Fruit fly (Drosophila melanogaster): ENCODE results near the gene Lmpt.

The Lmpt gene

dm6 chr3L:16876785-16877468, 11.8 kb downstream of the Lmpt start, which contains the start of gene CG32170:
Gene CG32170 (plus strand): TSS chr3L:16877309.
- TF ChIP-seq Jra (GFP tag; optimal IDR thresholded peaks at IDR 0.05) (no peak), Vsx2 (GFP tag; optimal IDR thresholded peaks at IDR 0.05; ENCODE audit: partially characterized antibody) (peak; percentile 42)

DNA sequence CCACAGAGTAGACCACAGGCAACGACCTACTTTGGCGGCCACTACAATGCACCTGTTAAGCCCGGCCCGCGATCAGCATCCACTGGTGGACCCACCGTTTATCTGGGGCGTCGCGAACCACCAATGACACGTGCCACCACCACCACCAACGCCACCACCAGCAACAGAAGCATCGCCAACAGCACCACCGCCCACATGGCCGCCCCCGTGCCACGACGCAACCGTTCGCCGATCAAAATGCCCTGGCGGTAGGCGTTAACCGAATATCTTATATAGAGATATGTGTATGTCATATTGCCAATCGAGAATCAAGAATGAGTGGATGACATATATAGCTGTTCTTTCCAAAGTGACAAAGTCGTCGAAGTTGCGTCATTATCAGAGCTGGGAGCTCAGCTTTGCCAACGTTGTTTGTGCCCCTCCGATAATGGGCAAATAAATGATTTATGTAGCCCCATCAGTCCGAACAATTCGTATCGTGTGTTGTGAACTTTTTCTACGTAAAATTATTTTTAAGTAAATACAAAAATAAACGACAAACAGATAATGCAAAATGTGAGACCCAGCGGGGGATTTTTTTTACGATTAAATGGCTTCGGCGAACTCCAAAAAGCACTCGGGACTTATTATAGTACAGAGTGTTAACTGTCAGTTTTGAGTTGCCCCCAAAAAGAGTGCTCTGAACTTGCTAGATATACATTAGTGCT, 13.9 kb downstream of the Lmpt start:
- TF ChIP-seq jim (GFP tag; optimal IDR thresholded peaks at IDR 0.05), result no peak
- TF ChIP-seq brk (GFP tag; optimal IDR thresholded peaks at IDR 0.05), result no peak
- TF ChIP-seq Rel (GFP tag; optimal IDR thresholded peaks at IDR 0.05), result no peak
- peak; percentile 93 for TF ChIP-seq Rel (tag; optimal IDR thresholded peaks at IDR 0.05)
- no peak for TF ChIP-seq rgr (GFP tag; optimal IDR thresholded peaks at IDR 0.05)

DNA sequence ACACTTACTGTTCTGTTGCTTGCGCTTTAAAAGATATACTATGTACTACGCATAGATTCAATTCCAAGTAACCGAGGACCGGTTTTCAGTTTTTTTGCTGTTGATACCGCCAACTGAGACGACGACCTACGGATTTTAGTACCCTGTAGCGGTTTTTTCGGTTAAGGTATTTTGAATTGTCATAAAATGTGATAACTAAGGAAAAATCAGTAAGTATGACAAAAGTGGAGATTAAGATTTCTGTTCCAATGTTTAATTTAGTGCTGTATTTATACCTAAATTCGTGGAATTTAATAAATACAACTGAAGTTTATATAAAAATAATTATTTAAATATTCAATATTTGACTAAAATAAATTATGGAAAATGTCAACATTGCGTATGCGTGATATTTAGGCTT, 16.0 kb downstream of the Lmpt start:
- TF ChIP-seq h (GFP tag; optimal IDR thresholded peaks at IDR 0.05) (no peak), psq (GFP tag; optimal IDR thresholded peaks at IDR 0.05) (no peak), Rel (GFP tag; optimal IDR thresholded peaks at IDR 0.05) (no peak), Rel (tag; optimal IDR thresholded peaks at IDR 0.05) (no peak), CG32264 (GFP tag; optimal IDR thresholded peaks at IDR 0.05) (no peak), Vsx2 (GFP tag; optimal IDR thresholded peaks at IDR 0.05; ENCODE audit: partially characterized antibody) (no peak), fru (GFP tag; optimal IDR thresholded peaks at IDR 0.05) (no peak), usp (GFP tag; optimal IDR thresholded peaks at IDR 0.05) (no peak), Myc (optimal IDR thresholded peaks at IDR 0.05) (no peak), pan (optimal IDR thresholded peaks at IDR 0.05) (no peak), rgr (GFP tag; optimal IDR thresholded peaks at IDR 0.05) (no peak), sage (GFP tag; optimal IDR thresholded peaks at IDR 0.05) (no peak), lola (GFP tag; optimal IDR thresholded peaks at IDR 0.05) (no peak), Dfd (GFP tag; optimal IDR thresholded peaks at IDR 0.05) (no peak), Abd-B (GFP tag; optimal IDR thresholded peaks at IDR 0.05) (no peak), ey (GFP tag; optimal IDR thresholded peaks at IDR 0.05) (no peak), tai (GFP tag; optimal IDR thresholded peaks at IDR 0.05) (no peak), CG9705 (GFP tag; optimal IDR thresholded peaks at IDR 0.05) (no peak), GATAd (GFP tag; optimal IDR thresholded peaks at IDR 0.05) (no peak), Jra (GFP tag; optimal IDR thresholded peaks at IDR 0.05) (no peak), brk (GFP tag; optimal IDR thresholded peaks at IDR 0.05) (no peak)

DNA sequence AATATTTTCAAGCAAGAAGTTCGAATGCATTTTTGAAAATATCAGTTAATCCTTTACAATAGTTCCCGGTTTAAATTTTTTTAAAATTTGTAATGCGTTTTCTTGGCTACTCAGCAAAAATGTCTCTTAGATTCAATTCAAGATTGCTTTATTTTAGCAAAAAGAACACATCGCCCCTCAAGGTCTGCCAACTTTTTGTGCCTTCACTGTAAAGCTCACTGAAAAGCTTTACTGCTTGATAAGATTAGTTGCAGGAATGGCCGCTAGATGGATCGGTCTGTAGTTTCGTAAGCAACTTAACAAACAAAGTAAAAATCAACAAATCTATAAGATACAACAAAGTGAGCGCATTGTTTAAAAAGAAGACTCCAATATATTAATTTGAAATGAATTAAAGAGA, 18.9 kb downstream of the Lmpt start:
- TF ChIP-seq OdsH (GFP tag; optimal IDR thresholded peaks at IDR 0.05) (no peak), Hnf4 (GFP tag; optimal IDR thresholded peaks at IDR 0.05) (peak; percentile 5)

DNA sequence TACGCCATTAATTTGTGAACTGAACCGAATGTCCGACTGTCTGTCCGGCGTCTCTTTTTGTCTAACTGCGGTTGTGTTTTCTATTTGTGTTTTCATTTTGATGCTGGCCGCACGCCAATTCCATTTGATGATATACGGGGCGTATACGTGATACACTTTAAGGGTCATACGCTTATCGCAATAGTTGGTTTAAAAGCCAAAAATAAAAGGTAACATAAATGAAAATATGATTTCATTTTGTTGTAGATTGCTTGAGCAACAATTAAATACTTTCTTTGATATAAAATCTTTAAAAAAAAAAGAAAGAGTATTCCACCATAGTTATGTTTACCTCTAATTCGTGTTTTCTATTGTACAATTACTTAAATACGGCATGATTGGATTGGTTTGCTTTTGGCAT, 19.9 kb downstream of the Lmpt start:
- TF ChIP-seq Jra (GFP tag; optimal IDR thresholded peaks at IDR 0.05), result no peak
- no peak for TF ChIP-seq CG32264 (GFP tag; optimal IDR thresholded peaks at IDR 0.05)
- TF ChIP-seq brk (GFP tag; optimal IDR thresholded peaks at IDR 0.05), result no peak
- TF ChIP-seq pan (optimal IDR thresholded peaks at IDR 0.05), result no peak
- TF ChIP-seq Dfd (GFP tag; optimal IDR thresholded peaks at IDR 0.05), result no peak
- TF ChIP-seq Hnf4 (GFP tag; optimal IDR thresholded peaks at IDR 0.05), result no peak
- no peak for TF ChIP-seq Hr78 (GFP tag; optimal IDR thresholded peaks at IDR 0.05)
- no peak for TF ChIP-seq dl (GFP tag; optimal IDR thresholded peaks at IDR 0.05; ENCODE audit: insufficient read depth in 1 of 2, partially characterized antibody in 2 of 2)
- TF ChIP-seq ey (GFP tag; optimal IDR thresholded peaks at IDR 0.05), result no peak
- no peak for TF ChIP-seq lola (GFP tag; optimal IDR thresholded peaks at IDR 0.05)
- TF ChIP-seq fru (GFP tag; optimal IDR thresholded peaks at IDR 0.05), result no peak
- TF ChIP-seq Rel (GFP tag; optimal IDR thresholded peaks at IDR 0.05), result no peak
- TF ChIP-seq Rel (tag; optimal IDR thresholded peaks at IDR 0.05), result no peak
- no peak for TF ChIP-seq CG9705 (GFP tag; optimal IDR thresholded peaks at IDR 0.05)

- no peak for TF ChIP-seq dsf (GFP tag; optimal IDR thresholded peaks at IDR 0.05; ENCODE audit: borderline replicate concordance)
- no peak for TF ChIP-seq Dif (GFP tag; optimal IDR thresholded peaks at IDR 0.05; ENCODE audit: partially characterized antibody)
- no peak for TF ChIP-seq Myc (optimal IDR thresholded peaks at IDR 0.05)
- no peak for TF ChIP-seq CG32264 (GFP tag; optimal IDR thresholded peaks at IDR 0.05)
- no peak for TF ChIP-seq OdsH (GFP tag; optimal IDR thresholded peaks at IDR 0.05)
- no peak for TF ChIP-seq Rel (GFP tag; optimal IDR thresholded peaks at IDR 0.05)
- TF ChIP-seq Rel (tag; optimal IDR thresholded peaks at IDR 0.05), result peak; percentile 9
- TF ChIP-seq rgr (GFP tag; optimal IDR thresholded peaks at IDR 0.05), result no peak
- TF ChIP-seq dl (GFP tag; optimal IDR thresholded peaks at IDR 0.05; ENCODE audit: insufficient read depth in 1 of 2, partially characterized antibody in 2 of 2), result no peak
- no peak for TF ChIP-seq tai (GFP tag; optimal IDR thresholded peaks at IDR 0.05)
- TF ChIP-seq psq (GFP tag; optimal IDR thresholded peaks at IDR 0.05), result no peak
- TF ChIP-seq h (GFP tag; optimal IDR thresholded peaks at IDR 0.05), result peak; percentile 18
- no peak for TF ChIP-seq ey (GFP tag; optimal IDR thresholded peaks at IDR 0.05)
- TF ChIP-seq usp (GFP tag; optimal IDR thresholded peaks at IDR 0.05), result no peak
- TF ChIP-seq CrebA (GFP tag; optimal IDR thresholded peaks at IDR 0.05; ENCODE audit: borderline replicate concordance), result no peak
- no peak for TF ChIP-seq Jra (GFP tag; optimal IDR thresholded peaks at IDR 0.05)
- TF ChIP-seq HLH106 (tag; optimal IDR thresholded peaks at IDR 0.05), result no peak
- no peak for TF ChIP-seq Hr78 (GFP tag; optimal IDR thresholded peaks at IDR 0.05)
- TF ChIP-seq jim (GFP tag; optimal IDR thresholded peaks at IDR 0.05), result no peak
- no peak for TF ChIP-seq sv (GFP tag; optimal IDR thresholded peaks at IDR 0.05)
- no peak for TF ChIP-seq CG9705 (GFP tag; optimal IDR thresholded peaks at IDR 0.05)
- no peak for TF ChIP-seq foxo (GFP tag; optimal IDR thresholded peaks at IDR 0.05)
- TF ChIP-seq lola (GFP tag; optimal IDR thresholded peaks at IDR 0.05), result no peak
- no peak for TF ChIP-seq Dfd (GFP tag; optimal IDR thresholded peaks at IDR 0.05)
- no peak for TF ChIP-seq N (GFP tag; optimal IDR thresholded peaks at IDR 0.05)
Observed at dm6 chr3L:16886179-16886930, 21.3 kb downstream of the Lmpt start.

All from whole organism, wandering third instar larva.